Worm (Caenorhabditis elegans) whole organism, L2 larva: ENCODE measurements around the gene C06A6.2.

ENCODE experiments used
- C34F6.9 ChIP-seq: fragments of 150-350 bp; optimal IDR thresholded peaks from 2 replicates; lab custom pipeline; 2014; ENCODE audit warnings: missing biosample characterization, missing genetic modification characterization
- Y55F3AM.14 ChIP-seq: fragments of 200-800 bp; sonication (Bioruptor generic); optimal IDR thresholded peaks from 2 replicates; lab custom pipeline; 2018; ENCODE audit warnings: mild to moderate bottlenecking, missing genetic modification characterization, missing compliant biosample characterization
- ZK546.5 ChIP-seq: sonication (generic microtip); optimal IDR thresholded peaks from 2 replicates; lab custom pipeline; 2017; ENCODE audit warnings: missing biosample characterization, missing genetic modification characterization
- ama-1 ChIP-seq: fragments of 150-350 bp; optimal IDR thresholded peaks from 2 replicates; lab custom pipeline; 2018; ENCODE audit warnings: inconsistent platforms
- blmp-1 ChIP-seq: sonication (generic microtip); optimal IDR thresholded peaks from 2 replicates; lab custom pipeline; 2017; ENCODE audit warnings: missing genetic modification characterization, mild to moderate bottlenecking, missing compliant biosample characterization, antibody characterized with exemption, moderate library complexity; ENCODE audit not compliant: insufficient read depth
- ceh-16 ChIP-seq: fragments of 150-350 bp; optimal IDR thresholded peaks from 2 replicates; lab custom pipeline; 2014; ENCODE audit warnings: missing biosample characterization, missing genetic modification characterization
- ceh-82 ChIP-seq: fragments of 150-350 bp; optimal IDR thresholded peaks from 2 replicates; lab custom pipeline; 2014; ENCODE audit warnings: missing biosample characterization, missing genetic modification characterization
- crh-2 ChIP-seq: sonication (generic microtip); optimal IDR thresholded peaks from 2 replicates; lab custom pipeline; 2017; ENCODE audit warnings: missing biosample characterization, missing genetic modification characterization
- dmd-4 ChIP-seq: sonication (generic microtip); optimal IDR thresholded peaks from 2 replicates; lab custom pipeline; 2017; ENCODE audit warnings: missing biosample characterization, missing genetic modification characterization
- egl-27 ChIP-seq: sonication (generic microtip); optimal IDR thresholded peaks from 3 replicates; lab custom pipeline; 2017; ENCODE audit warnings: missing biosample characterization, missing genetic modification reagents, missing genetic modification characterization
- elt-3 ChIP-seq: sonication (generic microtip); optimal IDR thresholded peaks from 2 replicates; lab custom pipeline; 2017; ENCODE audit warnings: missing biosample characterization, missing genetic modification characterization
- fos-1 ChIP-seq: fragments of 150-350 bp; optimal IDR thresholded peaks from 2 replicates; lab custom pipeline; 2014; ENCODE audit warnings: missing biosample characterization, missing genetic modification characterization
- gmeb-1 ChIP-seq: fragments of 150-350 bp; optimal IDR thresholded peaks from 2 replicates; lab custom pipeline; 2014; ENCODE audit warnings: missing biosample characterization, missing genetic modification characterization
- lin-13 ChIP-seq: fragments of 150-350 bp; optimal IDR thresholded peaks from 2 replicates; lab custom pipeline; 2014; ENCODE audit warnings: missing biosample characterization, missing genetic modification reagents, missing genetic modification characterization
- lin-39 ChIP-seq: fragments of 150-350 bp; optimal IDR thresholded peaks from 2 replicates; lab custom pipeline; 2014; ENCODE audit warnings: missing biosample characterization, missing genetic modification reagents, missing genetic modification characterization
- lsy-2 ChIP-seq, 2 experiments: fragments of 150-350 bp in 1 of 2; sonication (generic microtip) in 1 of 2; optimal IDR thresholded peaks; 2 replicates each; lab custom pipeline; 2014 to 2017; ENCODE audit warnings: missing biosample characterization in 2 of 2, missing genetic modification characterization in 2 of 2
- mab-5 ChIP-seq: fragments of 150-350 bp; optimal IDR thresholded peaks from 2 replicates; lab custom pipeline; 2014; ENCODE audit warnings: missing biosample characterization, missing genetic modification characterization
- mbf-1 ChIP-seq: sonication (generic microtip); optimal IDR thresholded peaks from 2 replicates; lab custom pipeline; 2017; ENCODE audit warnings: missing biosample characterization, missing genetic modification characterization
- nhr-10 ChIP-seq: sonication (generic microtip); optimal IDR thresholded peaks from 2 replicates; lab custom pipeline; 2017; ENCODE audit warnings: missing biosample characterization, missing genetic modification characterization
- nhr-11 ChIP-seq: fragments of 150-350 bp; optimal IDR thresholded peaks from 2 replicates; lab custom pipeline; 2014; ENCODE audit warnings: missing biosample characterization, missing genetic modification characterization
- nhr-129 ChIP-seq: fragments of 150-350 bp; optimal IDR thresholded peaks from 2 replicates; lab custom pipeline; 2014; ENCODE audit warnings: missing biosample characterization, missing genetic modification characterization
- nhr-21 ChIP-seq: fragments of 150-350 bp; optimal IDR thresholded peaks from 2 replicates; lab custom pipeline; 2014; ENCODE audit warnings: missing biosample characterization, missing genetic modification characterization
- nhr-23 ChIP-seq: fragments of 150-350 bp; optimal IDR thresholded peaks from 2 replicates; lab custom pipeline; 2014; ENCODE audit warnings: missing biosample characterization, missing genetic modification reagents, missing genetic modification characterization
- nhr-237 ChIP-seq: fragments of 150-350 bp; optimal IDR thresholded peaks from 2 replicates; lab custom pipeline; 2014; ENCODE audit warnings: missing biosample characterization, missing genetic modification characterization
- nhr-25 ChIP-seq: fragments of 150-350 bp; sonication (generic microtip); optimal IDR thresholded peaks from 3 replicates; lab custom pipeline; 2014; ENCODE audit warnings: missing biosample characterization, missing genetic modification characterization
- nhr-77 ChIP-seq: fragments of 150-350 bp; optimal IDR thresholded peaks from 2 replicates; lab custom pipeline; 2014; ENCODE audit warnings: missing biosample characterization, missing genetic modification characterization
- skn-1 ChIP-seq: sonication (generic microtip); optimal IDR thresholded peaks from 2 replicates; lab custom pipeline; 2017; ENCODE audit warnings: missing biosample characterization, missing genetic modification characterization
- sma-3 ChIP-seq: sonication (generic microtip); optimal IDR thresholded peaks from 2 replicates; lab custom pipeline; 2016; ENCODE audit warnings: missing genetic modification reagents, missing genetic modification characterization, missing compliant biosample characterization
- unc-39 ChIP-seq: fragments of 150-350 bp; optimal IDR thresholded peaks from 2 replicates; lab custom pipeline; 2014; ENCODE audit warnings: missing biosample characterization, missing genetic modification characterization
- unc-55 ChIP-seq: fragments of 150-350 bp; sonication (generic microtip); optimal IDR thresholded peaks from 3 replicates; lab custom pipeline; 2014; ENCODE audit warnings: missing biosample characterization, missing genetic modification reagents, missing genetic modification characterization
- ztf-1 ChIP-seq: fragments of 200-800 bp; sonication (Bioruptor generic); conservative IDR thresholded peaks from 2 replicates; pipeline ENCODE4 v1.3.6; 2022; ENCODE audit warnings: missing genetic modification characterization, missing compliant biosample characterization
- ztf-11 ChIP-seq: sonication (generic microtip); optimal IDR thresholded peaks from 2 replicates; lab custom pipeline; 2017; ENCODE audit warnings: missing biosample characterization, missing genetic modification characterization

The C06A6.2 gene

ce11 chrIV:7822524-7822923, 23.9 kb upstream of the C06A6.2 start, which contains the start of gene T14A8.2:
Gene T14A8.2, minus strand, starts transcription at chrIV:7822624.
- TF ChIP-seq elt-3 (tag; lab: Kevin White, UChicago), result no peak
- TF ChIP-seq nhr-129, result no peak
- no peak for TF ChIP-seq nhr-23 (tag; lab: Kevin White, UChicago)
- no peak for TF ChIP-seq mbf-1 (tag; lab: Kevin White, UChicago)

DNA sequence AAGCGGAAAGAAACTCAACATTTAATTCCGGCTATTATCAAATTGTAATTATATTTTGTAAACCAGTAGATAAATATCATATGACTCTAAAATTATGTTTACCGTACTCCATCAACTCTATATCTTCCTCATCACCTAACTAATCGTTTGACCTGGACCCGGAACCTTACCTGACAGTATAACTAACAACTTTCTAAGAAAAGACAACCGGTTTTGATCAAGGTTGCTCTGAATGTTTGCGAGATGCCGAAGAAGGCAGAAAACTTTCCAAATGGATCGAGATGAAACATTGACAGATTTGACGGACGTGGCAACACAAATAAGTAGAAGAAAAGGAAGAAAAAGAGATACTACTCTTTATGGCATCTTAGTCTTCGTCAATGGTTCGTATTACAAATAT, 21.8 kb upstream of the C06A6.2 start:
- TF ChIP-seq ceh-82 (tag; lab: Kevin White, UChicago), result no peak
- peak; percentile 54 for TF ChIP-seq nhr-25
- TF ChIP-seq ceh-16 (tag; lab: Kevin White, UChicago), result no peak
- peak; percentile 7 for TF ChIP-seq egl-27
- no peak for TF ChIP-seq ama-1
- no peak for TF ChIP-seq nhr-77 (tag; lab: Kevin White, UChicago)
- no peak for TF ChIP-seq dmd-4 (tag; lab: Kevin White, UChicago)
- TF ChIP-seq gmeb-1 (tag; lab: Kevin White, UChicago), result no peak
- no peak for TF ChIP-seq skn-1 (tag; lab: Kevin White, UChicago)
- TF ChIP-seq, all 48 proteins: peak for 2

DNA sequence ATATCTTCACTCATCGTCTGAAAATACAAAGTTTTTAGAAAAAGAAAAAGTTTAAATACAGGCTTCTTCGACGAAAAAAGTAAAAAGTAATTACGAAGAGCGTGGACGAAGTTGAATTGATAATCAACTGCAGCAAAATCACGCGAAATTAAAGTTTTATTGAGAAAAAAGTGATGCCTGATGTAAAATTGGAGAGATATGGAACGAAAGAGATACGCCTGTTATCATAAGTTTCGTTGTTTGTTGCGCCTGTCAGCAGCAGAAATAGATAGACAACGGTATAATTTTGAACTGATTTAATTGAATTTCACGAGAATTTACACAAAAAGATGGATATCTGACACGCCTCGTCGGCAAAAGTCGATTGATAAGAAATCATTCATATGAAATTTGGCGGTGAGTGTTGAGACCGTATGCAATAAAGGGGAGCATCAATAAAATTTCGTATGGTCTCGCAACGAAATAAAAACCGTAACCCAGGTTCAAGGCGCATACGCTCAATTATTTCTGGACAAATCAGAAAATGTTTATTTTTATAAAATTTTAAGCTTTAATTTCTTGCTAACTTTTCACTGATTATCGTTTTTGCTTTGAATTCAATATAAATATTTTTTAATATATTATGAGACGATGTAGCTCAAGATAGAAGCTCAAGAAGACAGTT, 17.0 kb upstream of the C06A6.2 start, which contains the start of gene C06A6.4:
C06A6.4 (minus strand) TSS at position 24 of the 664 bp plus-strand sequence.
- no peak for TF ChIP-seq nhr-10 (tag; lab: Kevin White, UChicago)
- TF ChIP-seq nhr-11, result no peak
- TF ChIP-seq mbf-1 (tag; lab: Kevin White, UChicago), result no peak
- peak; percentile 14 for TF ChIP-seq fos-1 (tag; lab: Kevin White, UChicago)
- TF ChIP-seq crh-2 (tag; lab: Kevin White, UChicago), result no peak
- TF ChIP-seq lin-39 (tag; lab: Kevin White, UChicago), result no peak

DNA sequence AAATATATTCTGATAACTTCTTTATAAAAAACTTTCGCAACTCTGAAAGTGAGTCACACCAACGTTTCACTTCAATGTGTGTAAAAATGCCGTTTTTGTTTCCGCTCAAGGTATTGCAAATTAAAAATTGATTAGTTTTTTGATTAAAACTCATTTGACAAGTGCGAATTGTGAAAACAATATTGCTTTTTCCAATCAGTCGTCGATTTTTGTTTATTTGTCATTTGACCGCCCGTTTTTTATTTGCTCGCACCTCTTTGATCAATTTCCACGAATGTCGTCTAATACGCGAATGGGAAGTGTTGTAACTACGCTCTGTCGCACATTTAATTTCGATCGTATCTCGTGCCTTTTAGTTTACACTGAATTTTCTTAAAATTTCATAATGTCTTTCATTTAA, 16.3 kb upstream of the C06A6.2 start, which contains the start of gene mvb-12:
mvb-12 (plus strand) TSS at position 375 of the 400 bp plus-strand sequence.
- TF ChIP-seq blmp-1 (tag; lab: Kevin White, UChicago) (no peak), unc-39 (tag; lab: Kevin White, UChicago) (no peak), nhr-129 (peak; percentile 43), skn-1 (tag; lab: Kevin White, UChicago) (no peak), egl-27 (no peak), lsy-2 (tag; optimal IDR thresholded peaks at IDR 0.05; lab: Kevin White, UChicago) (peak in 1 of 2 experiments; percentile 54), dmd-4 (tag; lab: Kevin White, UChicago) (no peak), sma-3 (GFP tag; lab: Kevin White, UChicago) (no peak), crh-2 (tag; lab: Kevin White, UChicago) (peak; percentile 21), C34F6.9 (tag; lab: Kevin White, UChicago) (peak; percentile 43), Y55F3AM.14 (GFP tag; lab: Kevin White, UChicago) (no peak), lin-13 (GFP tag; lab: Kevin White, UChicago) (no peak), ztf-1 (GFP tag; lab: Robert Waterston, UW) (no peak), fos-1 (tag; lab: Kevin White, UChicago) (peak; percentile 37), unc-55 (GFP tag; lab: Kevin White, UChicago) (peak; percentile 40)

DNA sequence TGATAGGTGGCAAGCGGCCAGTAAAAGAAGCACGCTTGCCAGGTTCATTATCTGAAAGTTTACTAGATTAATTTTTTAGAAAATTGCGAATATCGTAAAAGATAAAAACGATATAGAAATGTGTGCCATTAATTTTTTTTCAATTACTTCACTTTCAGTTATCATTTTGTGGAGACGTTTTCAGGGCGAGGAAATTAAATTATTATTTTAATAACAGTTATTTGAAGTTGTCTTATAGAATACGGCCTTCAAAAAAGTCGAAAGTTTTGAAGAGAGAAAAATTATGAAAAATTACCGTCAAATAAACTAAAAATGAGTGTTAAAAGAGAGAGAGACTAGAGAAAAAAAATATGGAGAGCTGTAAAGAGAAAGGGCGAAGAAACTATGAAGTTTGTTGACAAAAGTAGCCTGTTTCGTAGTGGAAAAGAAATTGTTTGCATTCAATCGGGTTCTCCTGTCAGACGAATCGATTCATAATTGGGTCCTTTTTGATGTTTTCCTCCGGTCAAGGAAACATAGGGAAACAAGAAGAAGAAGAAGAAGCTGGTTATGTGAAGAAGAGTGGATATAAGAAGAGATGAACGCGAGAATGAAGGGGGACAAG, 11.7 kb upstream of the C06A6.2 start, which contains the start of gene erp-44.2:
erp-44.2 (minus strand) TSS at position 51 of the 604 bp plus-strand sequence.
- TF ChIP-seq unc-39 (tag; lab: Kevin White, UChicago), result no peak
- no peak for TF ChIP-seq ZK546.5 (tag; lab: Kevin White, UChicago)

DNA sequence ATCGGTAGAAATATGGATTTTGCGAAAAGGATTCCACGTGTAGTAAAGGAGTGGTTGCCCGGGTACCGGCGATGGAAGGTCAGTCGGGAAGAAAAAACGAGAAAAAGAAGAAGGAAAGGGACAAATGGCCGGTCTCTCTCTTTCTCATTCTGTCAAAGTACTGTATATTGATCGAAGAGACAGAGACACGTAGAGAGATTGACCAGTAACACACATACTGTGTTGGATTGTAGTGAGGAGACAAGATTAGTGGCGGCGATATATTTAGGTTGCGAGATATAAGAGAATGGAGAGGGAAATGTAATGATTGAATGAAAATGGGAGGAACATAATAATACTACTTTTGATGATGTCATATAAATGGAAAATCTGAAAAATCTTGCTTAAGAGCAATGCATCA, 10.4 kb upstream of the C06A6.2 start:
- TF ChIP-seq nhr-237 (tag; lab: Kevin White, UChicago) (no peak), nhr-11 (no peak), blmp-1 (tag; lab: Kevin White, UChicago) (peak; percentile 39), sma-3 (GFP tag; lab: Kevin White, UChicago) (peak; percentile 19), ceh-16 (tag; lab: Kevin White, UChicago) (no peak), C34F6.9 (tag; lab: Kevin White, UChicago) (peak; percentile 8), ztf-11 (tag; lab: Kevin White, UChicago) (no peak), mab-5 (no peak), lsy-2 (tag; optimal IDR thresholded peaks at IDR 0.05; lab: Kevin White, UChicago) (peak in 1 of 2 experiments; percentile 38), nhr-25 (peak; percentile 44), fos-1 (tag; lab: Kevin White, UChicago) (peak; percentile 6), nhr-129 (peak; percentile 29), elt-3 (tag; lab: Kevin White, UChicago) (no peak), nhr-21 (tag; lab: Kevin White, UChicago) (peak; percentile 4)
